Fruit fly (Drosophila melanogaster) whole organism, prepupa: ENCODE data around the gene bc10.

Experiments
- CG11294 ChIP-seq: fragments of 200-800 bp; sonication (Bioruptor generic); IDR thresholded peaks from 2 replicates; pipeline ENCODE4 v1.3.6; 2022; ENCODE audit warnings: missing biosample characterization, missing genetic modification characterization
- CG3032 ChIP-seq: fragments of 200-800 bp; optimal IDR thresholded peaks from 2 replicates; lab custom pipeline; 2019; ENCODE audit warnings: missing biosample characterization, mild to moderate bottlenecking, missing genetic modification characterization, moderate library complexity
- CG32006 ChIP-seq: fragments of 200-800 bp; sonication (Bioruptor generic); optimal IDR thresholded peaks from 3 replicates; lab custom pipeline; 2017; ENCODE audit warnings: missing biosample characterization, mild to moderate bottlenecking, missing genetic modification characterization
- CG8319 ChIP-seq: fragments of 200-800 bp; sonication (Bioruptor generic); optimal IDR thresholded peaks from 3 replicates; lab custom pipeline; 2016; ENCODE audit warnings: missing biosample characterization, missing genetic modification characterization
- CG8632 ChIP-seq: fragments of 200-800 bp; sonication (Bioruptor generic); optimal IDR thresholded peaks from 3 replicates; lab custom pipeline; 2016; ENCODE audit warnings: missing biosample characterization, missing genetic modification characterization
- CG9139 ChIP-seq: fragments of 200-800 bp; sonication (Bioruptor generic); optimal IDR thresholded peaks from 3 replicates; lab custom pipeline; 2017; ENCODE audit warnings: missing biosample characterization, mild to moderate bottlenecking, missing genetic modification characterization
- Hr4 ChIP-seq: fragments of 200-800 bp; sonication (Bioruptor generic); optimal IDR thresholded peaks from 3 replicates; lab custom pipeline; 2016; ENCODE audit warnings: missing biosample characterization, missing genetic modification characterization
- Sox102F ChIP-seq: fragments of 200-800 bp; sonication (Bioruptor generic); optimal IDR thresholded peaks from 2 replicates; lab custom pipeline; 2016; ENCODE audit warnings: missing biosample characterization, mild to moderate bottlenecking, missing genetic modification characterization
- Sox14 ChIP-seq: fragments of 200-800 bp; sonication (Bioruptor generic); optimal IDR thresholded peaks from 3 replicates; lab custom pipeline; 2016; ENCODE audit warnings: missing biosample characterization, missing genetic modification characterization
- dsx ChIP-seq: fragments of 200-800 bp; optimal IDR thresholded peaks from 3 replicates; lab custom pipeline; 2019; ENCODE audit warnings: missing biosample characterization, mild to moderate bottlenecking, missing genetic modification characterization, moderate library complexity; ENCODE audit not compliant: poor library complexity, severe bottlenecking
- lz ChIP-seq: fragments of 200-800 bp; sonication (Bioruptor generic); optimal IDR thresholded peaks from 3 replicates; lab custom pipeline; 2016; ENCODE audit warnings: missing biosample characterization, missing genetic modification characterization
- pdm3 ChIP-seq: fragments of 200-800 bp; sonication (Bioruptor generic); optimal IDR thresholded peaks from 3 replicates; lab custom pipeline; 2016; ENCODE audit warnings: missing biosample characterization, missing genetic modification characterization

- TF ChIP-seq CG3032: no peak
- TF ChIP-seq CG32006: no peak
- TF ChIP-seq dsx (GFP tag; lab: Kevin White, UChicago): no peak
- TF ChIP-seq CG8319 (GFP tag; lab: Kevin White, UChicago): no peak
- no peak for TF ChIP-seq Sox102F (GFP tag; lab: Kevin White, UChicago)
- no peak for TF ChIP-seq Sox14 (GFP tag; lab: Kevin White, UChicago)
- no peak for TF ChIP-seq Hr4 (GFP tag; lab: Kevin White, UChicago)
- no peak for TF ChIP-seq pdm3 (GFP tag; lab: Kevin White, UChicago)
- no peak for TF ChIP-seq lz (GFP tag; lab: Kevin White, UChicago)
- no peak for TF ChIP-seq CG11294 (GFP tag; lab: Robert Waterston, UW)
- no peak for TF ChIP-seq CG8632 (GFP tag; lab: Kevin White, UChicago)
- TF ChIP-seq CG9139 (GFP tag; lab: Kevin White, UChicago): no peak
These were observed 8.8 kb upstream of the bc10 start for dm6 chr3L:5556195-5556594.
